Worm (Caenorhabditis elegans): ENCODE data around the gene rfc-4.

ce11 chrIII:6928725-6929124 is 43.3 kb upstream of the rfc-4 start, which contains the start of gene flap-1:
- no peak for TF ChIP-seq fkh-10 (GFP tag; optimal IDR thresholded peaks at IDR 0.05)
- peak; percentile 42 for TF ChIP-seq unc-55 (GFP tag; optimal IDR thresholded peaks at IDR 0.05)
- TF ChIP-seq ama-1 (optimal IDR thresholded peaks at IDR 0.05): no peak
- no peak for TF ChIP-seq sox-4 (tag; optimal IDR thresholded peaks at IDR 0.05)
- no peak for TF ChIP-seq sox-2 (GFP tag; IDR thresholded peaks at IDR 0.05)
- TF ChIP-seq npax-4 (tag; optimal IDR thresholded peaks at IDR 0.05): no peak
- no peak for TF ChIP-seq ceh-24 (tag; optimal IDR thresholded peaks at IDR 0.05)
